Worm (Caenorhabditis elegans) whole organism, L1 larva: Measurements from ENCODE around the gene H03G16.1.

ENCODE experiments used
- C34B4.2 ChIP-seq: sonication (generic microtip); optimal IDR thresholded peaks from 2 replicates; lab custom pipeline; 2017; ENCODE audit warnings: mild to moderate bottlenecking, missing genetic modification characterization, missing compliant biosample characterization
- ama-1 ChIP-seq: fragments of 150-350 bp; optimal IDR thresholded peaks from 2 replicates; lab custom pipeline; 2014
- blmp-1 ChIP-seq: fragments of 150-350 bp; optimal IDR thresholded peaks from 2 replicates; lab custom pipeline; 2014; ENCODE audit warnings: missing biosample characterization, missing genetic modification characterization
- ceh-82 ChIP-seq, 3 experiments: fragments of 150-350 bp in 1 of 3; sonication (generic microtip) in 2 of 3; optimal IDR thresholded peaks; 2 replicates each; lab custom pipeline; 2014 to 2017; ENCODE audit warnings: missing biosample characterization in 3 of 3, missing genetic modification characterization in 3 of 3
- elt-3 ChIP-seq, 6 experiments: fragments of 150-350 bp in 1 of 6; sonication (generic microtip); optimal IDR thresholded peaks; 2 replicates each; lab custom pipeline; 2017 to 2018; ENCODE audit warnings: missing biosample characterization in 6 of 6, missing genetic modification characterization in 6 of 6, inconsistent platforms in 1 of 6
- lin-39 ChIP-seq: fragments of 150-350 bp; optimal IDR thresholded peaks from 2 replicates; lab custom pipeline; 2014; ENCODE audit warnings: missing biosample characterization, missing genetic modification reagents, missing genetic modification characterization
- lir-3 ChIP-seq: sonication (generic microtip); optimal IDR thresholded peaks from 2 replicates; lab custom pipeline; 2016; ENCODE audit warnings: mild to moderate bottlenecking, missing genetic modification characterization, moderate library complexity, missing compliant biosample characterization; ENCODE audit not compliant: poor library complexity
- nhr-11 ChIP-seq: fragments of 150-350 bp; optimal IDR thresholded peaks from 2 replicates; lab custom pipeline; 2014; ENCODE audit warnings: missing biosample characterization, missing genetic modification characterization
- nhr-90 ChIP-seq: sonication (generic microtip); optimal IDR thresholded peaks from 2 replicates; lab custom pipeline; 2016; ENCODE audit warnings: mild to moderate bottlenecking, missing genetic modification characterization, missing compliant biosample characterization; ENCODE audit not compliant: poor library complexity
- ztf-11 ChIP-seq, 2 experiments: sonication (generic microtip); optimal IDR thresholded peaks; 2 replicates each; lab custom pipeline; 2016 to 2017; ENCODE audit warnings: missing genetic modification characterization in 2 of 2, missing biosample characterization in 1 of 2, missing compliant biosample characterization in 1 of 2

DNA sequence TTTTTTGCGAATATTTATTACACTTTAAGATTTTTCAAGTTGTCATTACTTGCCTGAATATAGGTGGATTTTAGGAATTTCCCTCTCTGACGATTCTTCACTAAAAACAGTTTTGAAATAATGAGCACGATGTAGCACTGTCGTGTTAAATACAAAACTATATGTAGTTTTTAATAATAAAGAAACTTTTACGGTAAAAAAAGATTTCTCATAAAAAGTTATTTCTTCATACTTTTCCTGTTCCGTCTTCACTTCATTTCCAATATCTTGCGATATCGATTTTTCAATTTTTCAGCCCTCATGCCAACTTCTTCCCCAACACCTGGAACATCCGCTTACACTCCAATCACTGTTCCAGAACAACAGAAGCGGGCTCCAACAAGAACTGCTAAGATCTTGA, 1.3 kb upstream of the H03G16.1 start, which contains the start of gene H03G16.6:
- TF ChIP-seq ceh-82 (tag; optimal IDR thresholded peaks at IDR 0.05; lab: Kevin White, UChicago) (no peak), C34B4.2 (tag; lab: Kevin White, UChicago) (no peak), nhr-90 (tag; lab: Kevin White, UChicago) (no peak), elt-3 (tag; optimal IDR thresholded peaks at IDR 0.05; lab: Kevin White, UChicago) (no peak), blmp-1 (tag; lab: Kevin White, UChicago) (no peak), ama-1 (lab: Kevin White, UChicago) (no peak), ztf-11 (tag; optimal IDR thresholded peaks at IDR 0.05; lab: Kevin White, UChicago) (no peak), lin-39 (tag; lab: Kevin White, UChicago) (no peak), nhr-11 (tag; lab: Kevin White, UChicago) (no peak), lir-3 (tag; lab: Kevin White, UChicago) (no peak)
